ENCODE assay signal across 5 worm cellular contexts in genomic region chrV:12896850-12897249, ce11.
TF ChIP-seq lines count a peak whose summit lies in the region.

No protein-coding gene starts in this region.

TF ChIP-seq in whole organism, L1 larva, 84 proteins besides CTCF, POLR2A, EP300 and RAD21:
- TF ChIP-seq rnt-1 (tag; optimal IDR thresholded peaks at IDR 0.05; lab: Kevin White, UChicago), result peak; percentile 55
- no peak for TF ChIP-seq nhr-237 (tag; optimal IDR thresholded peaks at IDR 0.05; lab: Kevin White, UChicago)
- TF ChIP-seq nhr-71 (tag; optimal IDR thresholded peaks at IDR 0.05; lab: Kevin White, UChicago), result peak; percentile 24
- TF ChIP-seq dsc-1 (tag; optimal IDR thresholded peaks at IDR 0.05; lab: Kevin White, UChicago), result peak; percentile 20
- TF ChIP-seq lin-35 (GFP tag; optimal IDR thresholded peaks at IDR 0.05; lab: Kevin White, UChicago), result no peak
- no peak for TF ChIP-seq elt-3 (tag; optimal IDR thresholded peaks at IDR 0.05; lab: Kevin White, UChicago)
- peak; percentile 9 for TF ChIP-seq lin-14 (GFP tag; optimal IDR thresholded peaks at IDR 0.05; lab: Kevin White, UChicago)
TF ChIP-seq in whole organism, L1 larva: peak in this region for 4.

TF ChIP-seq in whole organism, L2 larva, 48 proteins besides CTCF, POLR2A, EP300 and RAD21:
- TF ChIP-seq blmp-1 (tag; optimal IDR thresholded peaks at IDR 0.05; lab: Kevin White, UChicago; ENCODE audit: insufficient read depth) (no peak), nhr-129 (tag; optimal IDR thresholded peaks at IDR 0.05; lab: Kevin White, UChicago) (peak; percentile 14), crh-2 (tag; optimal IDR thresholded peaks at IDR 0.05; lab: Kevin White, UChicago) (peak; percentile 22), F13H6.1 (tag; optimal IDR thresholded peaks at IDR 0.05; lab: Kevin White, UChicago) (peak; percentile 15)

TF ChIP-seq in whole organism, L4 larva, 104 proteins besides CTCF, POLR2A, EP300 and RAD21:
- no peak for TF ChIP-seq Y5F2A.4 (GFP tag; optimal IDR thresholded peaks at IDR 0.05; lab: Kevin White, UChicago)
- no peak for TF ChIP-seq D1046.2 (GFP tag; IDR thresholded peaks at IDR 0.05; lab: Robert Waterston, UW)
- TF ChIP-seq daf-16 (GFP tag; optimal IDR thresholded peaks at IDR 0.05; lab: Kevin White, UChicago), result peak in 1 of 2 experiments; percentile 31
- no peak for TF ChIP-seq daf-16 (tag; optimal IDR thresholded peaks at IDR 0.05; lab: Kevin White, UChicago)
- peak; percentile 32 for TF ChIP-seq hlh-11 (tag; optimal IDR thresholded peaks at IDR 0.05; lab: Kevin White, UChicago)

TF ChIP-seq in whole organism, late embryonic, 69 proteins besides CTCF, POLR2A, EP300 and RAD21:
- TF ChIP-seq pros-1 (tag; optimal IDR thresholded peaks at IDR 0.05; lab: Kevin White, UChicago), result no peak
- peak; percentile 47 for TF ChIP-seq unc-55 (GFP tag; optimal IDR thresholded peaks at IDR 0.05; lab: Kevin White, UChicago)

TF ChIP-seq in whole organism, mixed stage, embryonic, 35 proteins besides CTCF, POLR2A, EP300 and RAD21:
- TF ChIP-seq sptf-1 (tag; optimal IDR thresholded peaks at IDR 0.05; lab: Kevin White, UChicago), result no peak
- no peak for TF ChIP-seq ztf-11 (tag; optimal IDR thresholded peaks at IDR 0.05; lab: Kevin White, UChicago)
- TF ChIP-seq unc-120 (tag; optimal IDR thresholded peaks at IDR 0.05; lab: Kevin White, UChicago; ENCODE audit: poor library complexity, severe bottlenecking), result peak; percentile 57
- no peak for TF ChIP-seq lin-32 (GFP tag; optimal IDR thresholded peaks at IDR 0.05; lab: Kevin White, UChicago)
- TF ChIP-seq drap-1 (GFP tag; optimal IDR thresholded peaks at IDR 0.05; lab: Kevin White, UChicago), result no peak
- no peak for TF ChIP-seq nhr-237 (tag; optimal IDR thresholded peaks at IDR 0.05; lab: Kevin White, UChicago)
- peak; percentile 15 for TF ChIP-seq mls-2 (tag; optimal IDR thresholded peaks at IDR 0.05; lab: Kevin White, UChicago)
- no peak for TF ChIP-seq blmp-1 (tag; optimal IDR thresholded peaks at IDR 0.05; lab: Kevin White, UChicago)
- no peak for TF ChIP-seq sem-2 (GFP tag; optimal IDR thresholded peaks at IDR 0.05; lab: Kevin White, UChicago)
- peak; percentile 80 for TF ChIP-seq unc-62 (GFP tag; optimal IDR thresholded peaks at IDR 0.05; lab: Kevin White, UChicago)
- no peak for TF ChIP-seq cnd-1 (tag; optimal IDR thresholded peaks at IDR 0.05; lab: Kevin White, UChicago)
- TF ChIP-seq tbx-8 (GFP tag; optimal IDR thresholded peaks at IDR 0.05; lab: Kevin White, UChicago), result no peak
- TF ChIP-seq hlh-1 (tag; optimal IDR thresholded peaks at IDR 0.05; lab: Kevin White, UChicago), result peak; percentile 95
